Fruit fly (Drosophila melanogaster): ENCODE results near the gene CG2202.

The CG2202 gene

DNA sequence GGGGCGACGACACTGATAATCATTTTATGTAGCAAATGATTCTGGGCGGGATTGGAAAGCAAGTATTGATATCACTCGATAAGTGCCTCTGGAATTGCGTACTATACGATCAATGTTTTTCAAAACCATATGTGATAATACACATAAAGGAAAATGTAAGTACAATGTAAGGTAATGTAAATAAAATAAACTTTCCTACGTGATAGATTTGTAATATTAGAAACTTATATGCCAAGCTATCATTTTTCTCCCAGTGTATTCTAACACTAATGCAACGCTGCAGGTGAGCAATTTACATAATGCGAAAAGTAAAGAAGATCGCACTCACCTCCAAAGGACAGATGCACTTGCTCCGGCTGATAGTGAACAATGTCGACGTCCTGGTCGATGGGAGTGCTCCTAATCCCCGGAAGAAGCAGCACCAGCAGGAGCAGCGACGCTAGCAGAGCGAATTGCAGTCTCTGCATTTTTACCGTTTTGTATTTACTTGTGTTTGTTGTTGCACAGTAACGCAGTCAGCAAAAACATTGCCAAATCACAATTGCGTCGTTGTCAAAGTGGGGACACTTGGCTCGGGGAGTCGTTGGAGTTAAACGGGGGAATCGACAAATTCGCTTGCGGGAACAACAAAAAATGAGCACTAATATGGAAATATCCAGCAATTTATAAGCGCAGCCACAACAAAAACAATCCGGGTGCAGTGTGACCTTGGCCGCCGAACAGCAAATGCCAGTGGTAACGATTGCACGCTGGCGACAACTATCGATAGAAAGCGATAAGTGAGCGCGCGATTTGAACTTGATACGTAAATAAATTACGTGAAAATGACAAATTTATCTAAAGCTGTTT is 28.8 kb downstream of the CG2202 start, which contains the start of gene CG1637 (continued):
- peak; percentile 21 for TF ChIP-seq CG9727 (GFP tag; optimal IDR thresholded peaks at IDR 0.05)
- no peak for TF ChIP-seq CG33213 (GFP tag; optimal IDR thresholded peaks at IDR 0.05)
- TF ChIP-seq esg (GFP tag; conservative IDR thresholded peaks at IDR 0.05): no peak
- TF ChIP-seq Atf6 (GFP tag; IDR thresholded peaks at IDR 0.05): 0 out of 2 replicates have a peak, but pooled peaks have one; percentile 42
- peak; percentile 72 for TF ChIP-seq Dll (GFP tag; IDR thresholded peaks at IDR 0.05; ENCODE audit: partially characterized antibody)
- no peak for TF ChIP-seq cas (GFP tag; IDR thresholded peaks at IDR 0.05)
- TF ChIP-seq CG10565 (GFP tag; optimal IDR thresholded peaks at IDR 0.05): no peak
- no peak for TF ChIP-seq ttk (GFP tag; IDR thresholded peaks at IDR 0.05)
- no peak for TF ChIP-seq sc (optimal IDR thresholded peaks at IDR 0.05)
- TF ChIP-seq sc (GFP tag; optimal IDR thresholded peaks at IDR 0.05): no peak
- no peak for TF ChIP-seq yki (optimal IDR thresholded peaks at IDR 0.05)
- TF ChIP-seq D (optimal IDR thresholded peaks at IDR 0.05): peak; percentile 52
- TF ChIP-seq D (GFP tag; optimal IDR thresholded peaks at IDR 0.05): no peak
- TF ChIP-seq CG31388 (GFP tag; optimal IDR thresholded peaks at IDR 0.05): no peak
- TF ChIP-seq Scr (GFP tag; IDR thresholded peaks at IDR 0.05; ENCODE audit: partially characterized antibody): peak; percentile 76
- no peak for TF ChIP-seq CG11093 (GFP tag; IDR thresholded peaks at IDR 0.05)
- TF ChIP-seq Med (GFP tag): peak; percentile 32
- peak; percentile 74 for TF ChIP-seq Bgb (GFP tag; IDR thresholded peaks at IDR 0.05; ENCODE audit: partially characterized antibody)
- peak; percentile 82 for TF ChIP-seq bbx (GFP tag; IDR thresholded peaks at IDR 0.05; ENCODE audit: partially characterized antibody)
- no peak for TF ChIP-seq CG3065 (GFP tag; optimal IDR thresholded peaks at IDR 0.05)
- no peak for TF ChIP-seq ase (GFP tag; IDR thresholded peaks at IDR 0.05)
- peak in 1 of 2 experiments; percentile 24 for TF ChIP-seq bsh (GFP tag; optimal IDR thresholded peaks at IDR 0.05)
- TF ChIP-seq CG10462 (GFP tag; optimal IDR thresholded peaks at IDR 0.05): no peak
- TF ChIP-seq usp (GFP tag; optimal IDR thresholded peaks at IDR 0.05): no peak
- no peak for TF ChIP-seq CG11723 (GFP tag; optimal IDR thresholded peaks at IDR 0.05)
- TF ChIP-seq Camta (GFP tag; optimal IDR thresholded peaks at IDR 0.05): no peak
- no peak for TF ChIP-seq Myb (GFP tag; optimal IDR thresholded peaks at IDR 0.05)
- TF ChIP-seq MBD-R2 (GFP tag; IDR thresholded peaks at IDR 0.05): peak; percentile 70
- peak; percentile 57; the same call in 1 of the 3 replicates for TF ChIP-seq CG14860 (GFP tag; IDR thresholded peaks at IDR 0.05; ENCODE audit: partially characterized antibody)
- no peak for TF ChIP-seq CG1233 (GFP tag; optimal IDR thresholded peaks at IDR 0.05)
- TF ChIP-seq Adf1 (GFP tag; IDR thresholded peaks at IDR 0.05): no peak
- TF ChIP-seq CG6791 (GFP tag; IDR thresholded peaks at IDR 0.05; ENCODE audit: partially characterized antibody): peak; percentile 67
- peak; percentile 66 for TF ChIP-seq knrl (GFP tag; IDR thresholded peaks at IDR 0.05; ENCODE audit: partially characterized antibody)
- TF ChIP-seq crp (GFP tag; optimal IDR thresholded peaks at IDR 0.05): peak in 1 of 2 experiments; percentile 25
- TF ChIP-seq ind (GFP tag; optimal IDR thresholded peaks at IDR 0.05): no peak
- peak; percentile 35 for TF ChIP-seq CG17186 (GFP tag; optimal IDR thresholded peaks at IDR 0.05)
- no peak for TF ChIP-seq CG4854 (GFP tag; optimal IDR thresholded peaks at IDR 0.05)
- TF ChIP-seq CG9437 (GFP tag; optimal IDR thresholded peaks at IDR 0.05): peak; percentile 96
- peak; percentile 73 for TF ChIP-seq CG4617 (GFP tag; optimal IDR thresholded peaks at IDR 0.05; ENCODE audit: borderline replicate concordance)
- peak; percentile 42 for TF ChIP-seq CG15514 (GFP tag; optimal IDR thresholded peaks at IDR 0.05)
- 0 out of 3 replicates have a peak, but pooled peaks have one; percentile 8 for TF ChIP-seq row (GFP tag; IDR thresholded peaks at IDR 0.05)
- TF ChIP-seq sqz (GFP tag; optimal IDR thresholded peaks at IDR 0.05): no peak
- TF ChIP-seq CG3847 (GFP tag; IDR thresholded peaks at IDR 0.05): 0 out of 2 replicates have a peak, but pooled peaks have one; percentile 14
- TF ChIP-seq dati (GFP tag; IDR thresholded peaks at IDR 0.05): no peak
- TF ChIP-seq sens-2 (GFP tag; IDR thresholded peaks at IDR 0.05): no peak
- TF ChIP-seq Poxn (GFP tag; IDR thresholded peaks at IDR 0.05): no peak
- TF ChIP-seq CG1603 (tag; optimal IDR thresholded peaks at IDR 0.05): peak; percentile 50
- TF ChIP-seq peb (GFP tag; IDR thresholded peaks at IDR 0.05): no peak
- TF ChIP-seq vvl (GFP tag; IDR thresholded peaks at IDR 0.05): peak; percentile 44; the same call in 1 of the 2 replicates
